Fruit fly (Drosophila melanogaster) whole organism, embryonic: Measurements from ENCODE around the gene CG33679.

Source experiments
- ATbp ChIP-seq: fragments of 200-800 bp; sonication (Bioruptor generic); optimal IDR thresholded peaks from 2 replicates; lab custom pipeline; 2017; ENCODE audit warnings: missing biosample characterization, mild to moderate bottlenecking, missing genetic modification characterization, missing genetic modification reagents
- Asciz ChIP-seq: fragments of 200-800 bp; sonication (Bioruptor generic); optimal IDR thresholded peaks from 2 replicates; lab custom pipeline; 2017; ENCODE audit warnings: missing biosample characterization, mild to moderate bottlenecking, missing genetic modification characterization, missing genetic modification reagents
- Atf-2 ChIP-seq: fragments of 200-800 bp; sonication (Bioruptor generic); optimal IDR thresholded peaks from 2 replicates; lab custom pipeline; 2016; ENCODE audit warnings: missing biosample characterization, missing genetic modification characterization
- B-H1 ChIP-seq: fragments of 200-800 bp; sonication (Bioruptor generic); IDR thresholded peaks from 3 replicates; pipeline ENCODE4 v1.3.6; 2022; ENCODE audit warnings: missing biosample characterization, missing genetic modification characterization
- CG10209 ChIP-seq: fragments of 200-800 bp; sonication (Bioruptor generic); optimal IDR thresholded peaks from 3 replicates; lab custom pipeline; 2017; ENCODE audit warnings: missing biosample characterization, mild to moderate bottlenecking, missing genetic modification characterization, missing genetic modification reagents
- CG10462 ChIP-seq: fragments of 200-800 bp; sonication (Bioruptor generic); optimal IDR thresholded peaks from 2 replicates; lab custom pipeline; 2016; ENCODE audit warnings: missing biosample characterization, missing genetic modification characterization
- CG10543 ChIP-seq: fragments of 200-800 bp; sonication (Bioruptor generic); optimal IDR thresholded peaks from 3 replicates; lab custom pipeline; 2017; ENCODE audit warnings: missing biosample characterization, mild to moderate bottlenecking, missing genetic modification characterization, moderate library complexity
- CG11085 ChIP-seq: fragments of 200-800 bp; sonication (Bioruptor generic); IDR thresholded peaks from 2 replicates; pipeline ENCODE4 v1.3.6; 2022; ENCODE audit warnings: missing biosample characterization, missing genetic modification characterization
- CG13894 ChIP-seq: fragments of 200-800 bp; sonication (Bioruptor generic); optimal IDR thresholded peaks from 3 replicates; lab custom pipeline; 2018; ENCODE audit warnings: missing biosample characterization, mild to moderate bottlenecking, missing genetic modification characterization, moderate library complexity
- CG1529 ChIP-seq: fragments of 200-800 bp; sonication (Bioruptor generic); optimal IDR thresholded peaks from 3 replicates; lab custom pipeline; 2018; ENCODE audit warnings: missing biosample characterization, missing genetic modification characterization
- CG18262 ChIP-seq: fragments of 200-800 bp; optimal IDR thresholded peaks from 3 replicates; lab custom pipeline; 2019; ENCODE audit warnings: missing biosample characterization, mild to moderate bottlenecking, missing genetic modification characterization, moderate library complexity
- CG2202 ChIP-seq: fragments of 200-800 bp; sonication (Bioruptor generic); optimal IDR thresholded peaks from 2 replicates; lab custom pipeline; 2018; ENCODE audit warnings: missing biosample characterization, mild to moderate bottlenecking, missing genetic modification characterization
- CG2875 ChIP-seq: fragments of 200-800 bp; sonication (Bioruptor generic); optimal IDR thresholded peaks from 2 replicates; lab custom pipeline; 2017; ENCODE audit warnings: missing biosample characterization, mild to moderate bottlenecking, missing genetic modification characterization, missing genetic modification reagents
- CG2889 ChIP-seq: fragments of 200-800 bp; sonication (Bioruptor generic); IDR thresholded peaks from 3 replicates; pipeline ENCODE4 v1.3.6; 2022; ENCODE audit warnings: missing biosample characterization, missing genetic modification characterization
- CG30431 ChIP-seq: fragments of 200-800 bp; sonication (Bioruptor generic); optimal IDR thresholded peaks from 2 replicates; lab custom pipeline; 2017; ENCODE audit warnings: missing biosample characterization, missing genetic modification characterization
- CG31365 ChIP-seq: fragments of 200-800 bp; sonication (Bioruptor generic); optimal IDR thresholded peaks from 2 replicates; lab custom pipeline; 2018; ENCODE audit warnings: missing biosample characterization, mild to moderate bottlenecking, missing genetic modification characterization
- CG4424 ChIP-seq: fragments of 200-800 bp; sonication (Bioruptor generic); optimal IDR thresholded peaks from 3 replicates; lab custom pipeline; 2016; ENCODE audit warnings: missing biosample characterization, missing genetic modification characterization
- CG5180 ChIP-seq: fragments of 200-800 bp; sonication (Bioruptor generic); optimal IDR thresholded peaks from 3 replicates; lab custom pipeline; 2017; ENCODE audit warnings: missing biosample characterization, missing genetic modification characterization, mild to moderate bottlenecking, moderate library complexity, missing genetic modification reagents
- CG5245 ChIP-seq: fragments of 200-800 bp; sonication (Bioruptor generic); optimal IDR thresholded peaks from 3 replicates; lab custom pipeline; 2016; ENCODE audit warnings: missing biosample characterization, missing genetic modification characterization
- CG8388 ChIP-seq: fragments of 200-800 bp; sonication (Bioruptor generic); optimal IDR thresholded peaks from 2 replicates; lab custom pipeline; 2019; ENCODE audit warnings: missing biosample characterization, mild to moderate bottlenecking, missing genetic modification characterization, moderate library complexity
- CG8924 ChIP-seq: fragments of 200-800 bp; optimal IDR thresholded peaks from 3 replicates; lab custom pipeline; 2019; ENCODE audit warnings: missing biosample characterization, mild to moderate bottlenecking, missing genetic modification characterization, moderate library complexity
- CG9932 ChIP-seq: fragments of 200-800 bp; sonication (Bioruptor generic); IDR thresholded peaks from 2 replicates; pipeline ENCODE4 v1.3.6; 2022; ENCODE audit warnings: missing biosample characterization, missing genetic modification characterization
- CTCF ChIP-seq: fragments of 200-800 bp; sonication (Bioruptor generic); optimal IDR thresholded peaks from 2 replicates; lab custom pipeline; 2017; ENCODE audit warnings: missing biosample characterization, mild to moderate bottlenecking, missing genetic modification characterization, moderate library complexity
- Chrac-16 ChIP-seq: fragments of 200-800 bp; sonication (Bioruptor generic); optimal IDR thresholded peaks from 3 replicates; lab custom pipeline; 2016; ENCODE audit warnings: missing biosample characterization, missing genetic modification characterization
- E2f2 ChIP-seq: fragments of 200-800 bp; sonication (Bioruptor generic); IDR thresholded peaks from 2 replicates; pipeline ENCODE4 v1.3.6; 2022; ENCODE audit warnings: missing biosample characterization, missing genetic modification characterization
- ERR ChIP-seq: fragments of 200-800 bp; sonication (Bioruptor generic); optimal IDR thresholded peaks from 2 replicates; lab custom pipeline; 2016; ENCODE audit warnings: missing biosample characterization, missing genetic modification characterization
- Hey ChIP-seq: fragments of 200-800 bp; sonication (Bioruptor generic); optimal IDR thresholded peaks from 3 replicates; lab custom pipeline; 2018; ENCODE audit warnings: missing biosample characterization, mild to moderate bottlenecking, missing genetic modification characterization
- Lhr ChIP-seq: fragments of 200-800 bp; sonication (Bioruptor generic); optimal IDR thresholded peaks from 3 replicates; lab custom pipeline; 2017; ENCODE audit warnings: mild to moderate bottlenecking, missing biosample characterization, missing genetic modification reagents, missing genetic modification characterization
- MBD-R2 ChIP-seq: fragments of 200-800 bp; sonication (Bioruptor generic); IDR thresholded peaks from 2 replicates; pipeline ENCODE4 v1.3.6; 2022; ENCODE audit warnings: missing biosample characterization, missing genetic modification characterization
- Meics ChIP-seq: fragments of 200-800 bp; sonication (Bioruptor generic); optimal IDR thresholded peaks from 2 replicates; lab custom pipeline; 2017; ENCODE audit warnings: missing biosample characterization, mild to moderate bottlenecking, missing genetic modification characterization
- Sin3A ChIP-seq: fragments of >200 bp; optimal IDR thresholded peaks from 2 replicates; lab custom pipeline; 2018
- Sry-δ ChIP-seq: fragments of 200-800 bp; sonication (Bioruptor generic); optimal IDR thresholded peaks from 2 replicates; lab custom pipeline; 2016; ENCODE audit warnings: missing biosample characterization, missing genetic modification characterization
- TFAM ChIP-seq: fragments of 200-800 bp; sonication (Bioruptor generic); optimal IDR thresholded peaks from 2 replicates; lab custom pipeline; 2017; ENCODE audit warnings: missing biosample characterization, missing genetic modification characterization, inconsistent platforms
- aop ChIP-seq: fragments of 200-800 bp; sonication (Bioruptor generic); IDR thresholded peaks from 2 replicates; pipeline ENCODE4 v1.3.6; 2022; ENCODE audit warnings: missing biosample characterization, missing genetic modification characterization
- ap ChIP-seq: fragments of 200-800 bp; sonication (Bioruptor generic); IDR thresholded peaks from 2 replicates; pipeline ENCODE4 v1.3.6; 2022; ENCODE audit warnings: missing biosample characterization, missing genetic modification characterization
- ash1 ChIP-seq: fragments of 200-800 bp; sonication (Bioruptor generic); optimal IDR thresholded peaks from 2 replicates; lab custom pipeline; 2018; ENCODE audit warnings: missing biosample characterization, mild to moderate bottlenecking, missing genetic modification characterization
- az2 ChIP-seq: fragments of 200-800 bp; sonication (Bioruptor generic); optimal IDR thresholded peaks from 3 replicates; lab custom pipeline; 2016; ENCODE audit warnings: missing biosample characterization, missing genetic modification characterization
- bab2 ChIP-seq: fragments of 200-800 bp; sonication (Bioruptor generic); optimal IDR thresholded peaks from 2 replicates; lab custom pipeline; 2016; ENCODE audit warnings: missing biosample characterization, missing genetic modification characterization
- chn ChIP-seq: fragments of 200-800 bp; sonication (Bioruptor generic); optimal IDR thresholded peaks from 2 replicates; lab custom pipeline; 2016; ENCODE audit warnings: missing biosample characterization, missing genetic modification characterization
- disco-r ChIP-seq: fragments of 200-800 bp; sonication (Bioruptor generic); optimal IDR thresholded peaks from 2 replicates; lab custom pipeline; 2016; ENCODE audit warnings: missing biosample characterization, missing genetic modification characterization
- dysf ChIP-seq: fragments of 200-800 bp; sonication (Bioruptor generic); IDR thresholded peaks from 3 replicates; pipeline ENCODE4 v1.3.6; 2022; ENCODE audit warnings: missing biosample characterization, missing genetic modification characterization
- eve ChIP-seq, 2 experiments: fragments of >200 bp; optimal IDR thresholded peaks; 2 replicates each; lab custom pipeline; 2017; ENCODE audit warnings: missing biosample characterization in 2 of 2, missing genetic modification characterization in 2 of 2
- lab ChIP-seq: fragments of 200-800 bp; sonication (Bioruptor generic); optimal IDR thresholded peaks from 3 replicates; lab custom pipeline; 2017; ENCODE audit warnings: missing biosample characterization, missing genetic modification characterization, mild to moderate bottlenecking, moderate library complexity, missing genetic modification reagents
- lola ChIP-seq, 3 experiments: fragments of >200 bp in 2 of 3; fragments of 200-800 bp in 1 of 3; sonication (Bioruptor generic) in 1 of 3; optimal IDR thresholded peaks; 2 replicates each; lab custom pipeline; 2017 to 2019; ENCODE audit warnings: missing biosample characterization in 3 of 3, missing genetic modification characterization in 3 of 3, mild to moderate bottlenecking in 1 of 3, moderate library complexity in 1 of 3
- peb ChIP-seq: fragments of 200-800 bp; sonication (Bioruptor generic); IDR thresholded peaks from 2 replicates; pipeline ENCODE4 v1.3.6; 2022; ENCODE audit warnings: missing biosample characterization, missing genetic modification characterization
- pho ChIP-seq: fragments of 200-800 bp; sonication (Bioruptor generic); optimal IDR thresholded peaks from 2 replicates; lab custom pipeline; 2016; ENCODE audit warnings: missing biosample characterization, missing genetic modification characterization
- pnt ChIP-seq: fragments of 200-800 bp; sonication (Bioruptor generic); optimal IDR thresholded peaks from 3 replicates; lab custom pipeline; 2016; ENCODE audit warnings: missing biosample characterization, missing genetic modification characterization
- sc ChIP-seq, 3 experiments: fragments of >200 bp in 2 of 3; fragments of 200-800 bp in 1 of 3; sonication (Bioruptor generic) in 1 of 3; optimal IDR thresholded peaks; 2 replicates in 2 of 3; 3 replicates in 1 of 3; lab custom pipeline; 2017; ENCODE audit warnings: mild to moderate bottlenecking in 1 of 3, missing biosample characterization in 1 of 3, missing genetic modification characterization in 1 of 3, missing genetic modification reagents in 1 of 3
- sug ChIP-seq: fragments of 200-800 bp; optimal IDR thresholded peaks from 2 replicates; lab custom pipeline; 2019; ENCODE audit warnings: missing biosample characterization, mild to moderate bottlenecking, missing genetic modification characterization, moderate library complexity
- wdn ChIP-seq: fragments of 200-800 bp; sonication (Bioruptor generic); IDR thresholded peaks from 2 replicates; pipeline ENCODE4 v1.3.6; 2022; ENCODE audit warnings: missing biosample characterization, missing genetic modification characterization
- zen2 ChIP-seq: fragments of 200-800 bp; sonication (Bioruptor generic); IDR thresholded peaks from 3 replicates; pipeline ENCODE4 v1.3.6; 2022; ENCODE audit warnings: missing biosample characterization, missing genetic modification characterization; ENCODE audit not compliant: partially characterized antibody
- zfh1 ChIP-seq: fragments of 200-800 bp; sonication (Bioruptor generic); IDR thresholded peaks from 3 replicates; pipeline ENCODE4 v1.3.6; 2022; ENCODE audit warnings: missing biosample characterization, missing genetic modification characterization

CG33679 gene

dm6 chr2L:15039309-15039772, 18.8 kb upstream of the CG33679 start (continued):
- TF ChIP-seq CG2202 (tag; lab: Kevin White, UChicago): no peak
- TF ChIP-seq CG10462: no peak
- TF ChIP-seq pnt (GFP tag; lab: Kevin White, UChicago): no peak
- TF ChIP-seq zen2 (GFP tag; lab: Robert Waterston, UW): peak; percentile 88
- no peak for TF ChIP-seq dysf (GFP tag; lab: Robert Waterston, UW)
- TF ChIP-seq Sry-δ (GFP tag; lab: Kevin White, UChicago): peak; percentile 76
- TF ChIP-seq Hey: no peak
- no peak for TF ChIP-seq CG2875 (GFP tag; lab: Kevin White, UChicago)
- no peak for TF ChIP-seq eve (GFP tag; optimal IDR thresholded peaks at IDR 0.05; lab: Kevin White, UChicago)
- TF ChIP-seq Meics (GFP tag; lab: Kevin White, UChicago): no peak
- TF ChIP-seq lola (GFP tag; optimal IDR thresholded peaks at IDR 0.05; lab: Kevin White, UChicago): no peak
- TF ChIP-seq Sin3A: peak; percentile 77
- no peak for TF ChIP-seq disco-r
- TF ChIP-seq ATbp: no peak
- TF ChIP-seq CG8924: peak; percentile 25
- peak; percentile 87 for TF ChIP-seq MBD-R2
- no peak for TF ChIP-seq Chrac-16 (GFP tag; lab: Kevin White, UChicago)
- no peak for TF ChIP-seq Asciz (GFP tag; lab: Kevin White, UChicago)
- TF ChIP-seq CG4424: peak; percentile 28
- TF ChIP-seq CTCF: no peak
- TF ChIP-seq zfh1 (GFP tag; lab: Robert Waterston, UW): no peak
- no peak for TF ChIP-seq Atf-2
- no peak for TF ChIP-seq sc (optimal IDR thresholded peaks at IDR 0.05; lab: Kevin White, UChicago)
- TF ChIP-seq sc (GFP tag; optimal IDR thresholded peaks at IDR 0.05; lab: Kevin White, UChicago): no peak
- TF ChIP-seq peb (GFP tag; lab: Robert Waterston, UW): no peak
- TF ChIP-seq CG2889 (GFP tag; lab: Robert Waterston, UW): no peak
- TF ChIP-seq TFAM: no peak
- no peak for TF ChIP-seq CG1529 (GFP tag; lab: Kevin White, UChicago)
- peak; percentile 84 for TF ChIP-seq CG9932 (GFP tag; lab: Robert Waterston, UW)
- no peak for TF ChIP-seq CG18262
- TF ChIP-seq bab2: peak; percentile 24
- peak; percentile 9 for TF ChIP-seq CG10543 (GFP tag; lab: Kevin White, UChicago)
- no peak for TF ChIP-seq wdn
- peak; percentile 28 for TF ChIP-seq CG31365 (tag; lab: Kevin White, UChicago)
- TF ChIP-seq CG5245 (GFP tag; lab: Kevin White, UChicago): no peak
- TF ChIP-seq CG10209: no peak
- no peak for TF ChIP-seq Lhr (GFP tag; lab: Kevin White, UChicago)
- TF ChIP-seq ash1: no peak
- TF ChIP-seq chn: peak; percentile 47
- TF ChIP-seq B-H1: no peak
- no peak for TF ChIP-seq pho (GFP tag; lab: Kevin White, UChicago)
- no peak for TF ChIP-seq CG30431
- TF ChIP-seq CG13894: no peak
- no peak for TF ChIP-seq sug (tag; lab: Kevin White, UChicago)
- TF ChIP-seq CG8388: no peak
- no peak for TF ChIP-seq aop (GFP tag; lab: Robert Waterston, UW)
- no peak for TF ChIP-seq az2
- no peak for TF ChIP-seq ERR (GFP tag; lab: Kevin White, UChicago)
- TF ChIP-seq CG11085 (GFP tag; lab: Robert Waterston, UW): peak; percentile 52; the same call in 1 of the 2 replicates
- TF ChIP-seq CG5180 (GFP tag; lab: Kevin White, UChicago): no peak
- peak; percentile 45 for TF ChIP-seq E2f2 (GFP tag; lab: Robert Waterston, UW)
- TF ChIP-seq lab (GFP tag; lab: Kevin White, UChicago): no peak
- TF ChIP-seq ap (GFP tag; lab: Robert Waterston, UW): no peak
